Fruit fly (Drosophila melanogaster) whole organism, embryonic: Measurements from ENCODE around the gene Cpr64Ab.

Source experiments
- B-H2 ChIP-seq: fragments of 200-800 bp; sonication (Bioruptor generic); optimal IDR thresholded peaks from 2 replicates; lab custom pipeline; 2018; ENCODE audit warnings: missing biosample characterization, mild to moderate bottlenecking, missing genetic modification characterization
- CG10565 ChIP-seq: fragments of 200-800 bp; sonication (Bioruptor generic); optimal IDR thresholded peaks from 3 replicates; lab custom pipeline; 2016; ENCODE audit warnings: missing biosample characterization, mild to moderate bottlenecking, missing genetic modification characterization
- CG10959 ChIP-seq: fragments of 200-800 bp; sonication (Bioruptor generic); IDR thresholded peaks from 2 replicates; pipeline ENCODE4 v1.3.6; 2022; ENCODE audit warnings: missing biosample characterization, missing genetic modification characterization
- CG11398 ChIP-seq: fragments of 200-800 bp; sonication (Bioruptor generic); optimal IDR thresholded peaks from 2 replicates; lab custom pipeline; 2016; ENCODE audit warnings: missing biosample characterization, missing genetic modification characterization
- CG15073 ChIP-seq: fragments of 200-800 bp; sonication (Bioruptor generic); optimal IDR thresholded peaks from 2 replicates; lab custom pipeline; 2016; ENCODE audit warnings: missing biosample characterization, missing genetic modification characterization
- CG1529 ChIP-seq: fragments of 200-800 bp; sonication (Bioruptor generic); optimal IDR thresholded peaks from 3 replicates; lab custom pipeline; 2018; ENCODE audit warnings: missing biosample characterization, missing genetic modification characterization
- CG18011 ChIP-seq: fragments of 200-800 bp; sonication (Bioruptor generic); optimal IDR thresholded peaks from 2 replicates; lab custom pipeline; 2017; ENCODE audit warnings: missing biosample characterization, missing genetic modification characterization, mild to moderate bottlenecking, moderate library complexity, missing genotype
- CG18262 ChIP-seq: fragments of 200-800 bp; optimal IDR thresholded peaks from 3 replicates; lab custom pipeline; 2019; ENCODE audit warnings: missing biosample characterization, mild to moderate bottlenecking, missing genetic modification characterization, moderate library complexity
- CG1832 ChIP-seq: fragments of 200-800 bp; sonication (Bioruptor generic); optimal IDR thresholded peaks from 2 replicates; lab custom pipeline; 2017; ENCODE audit warnings: missing biosample characterization, mild to moderate bottlenecking, missing genetic modification characterization, inconsistent platforms
- CG18476 ChIP-seq: fragments of 200-800 bp; sonication (Bioruptor generic); optimal IDR thresholded peaks from 2 replicates; lab custom pipeline; 2016; ENCODE audit warnings: missing biosample characterization, mild to moderate bottlenecking, missing genetic modification characterization
- CG31441 ChIP-seq: fragments of 200-800 bp; sonication (Bioruptor generic); IDR thresholded peaks from 2 replicates; pipeline ENCODE4 v1.3.6; 2022; ENCODE audit warnings: missing biosample characterization, missing genetic modification characterization
- CG32532 ChIP-seq: fragments of 200-800 bp; sonication (Bioruptor generic); IDR thresholded peaks from 2 replicates; pipeline ENCODE4 v1.3.6; 2022; ENCODE audit warnings: missing biosample characterization, missing genetic modification characterization
- CG4617 ChIP-seq: fragments of 200-800 bp; sonication (Bioruptor generic); optimal IDR thresholded peaks from 3 replicates; lab custom pipeline; 2016; ENCODE audit warnings: missing biosample characterization, missing genetic modification characterization, borderline replicate concordance
- CG5245 ChIP-seq: fragments of 200-800 bp; sonication (Bioruptor generic); optimal IDR thresholded peaks from 3 replicates; lab custom pipeline; 2016; ENCODE audit warnings: missing biosample characterization, missing genetic modification characterization
- CG6272 ChIP-seq: fragments of 200-800 bp; sonication (Bioruptor generic); IDR thresholded peaks from 2 replicates; pipeline ENCODE4 v1.3.6; 2022; ENCODE audit warnings: missing biosample characterization, missing genetic modification characterization
- CG6791 ChIP-seq: fragments of 200-800 bp; sonication (Bioruptor generic); IDR thresholded peaks from 3 replicates; pipeline ENCODE4 v1.3.6; 2022; ENCODE audit warnings: missing biosample characterization, missing genetic modification characterization; ENCODE audit not compliant: partially characterized antibody
- CG8290 ChIP-seq, 3 experiments: fragments of 200-800 bp; sonication (Bioruptor generic); optimal IDR thresholded peaks; 2 replicates each; lab custom pipeline; 2016 to 2019; ENCODE audit warnings: missing biosample characterization in 3 of 3, missing genetic modification characterization in 3 of 3, mild to moderate bottlenecking in 2 of 3, moderate library complexity in 1 of 3
- CrebB ChIP-seq: fragments of 200-800 bp; sonication (Bioruptor generic); optimal IDR thresholded peaks from 3 replicates; lab custom pipeline; 2018; ENCODE audit warnings: missing biosample characterization, mild to moderate bottlenecking, missing genetic modification characterization
- Dip2 ChIP-seq: fragments of 200-800 bp; sonication (Bioruptor generic); IDR thresholded peaks from 2 replicates; pipeline ENCODE4 v1.3.6; 2022; ENCODE audit warnings: missing biosample characterization, missing genetic modification characterization
- Doc2 ChIP-seq: fragments of 200-800 bp; sonication (Bioruptor generic); IDR thresholded peaks from 2 replicates; pipeline ENCODE4 v1.3.6; 2022; ENCODE audit warnings: missing biosample characterization, missing genetic modification characterization
- ERR ChIP-seq: fragments of 200-800 bp; sonication (Bioruptor generic); optimal IDR thresholded peaks from 2 replicates; lab custom pipeline; 2016; ENCODE audit warnings: missing biosample characterization, missing genetic modification characterization
- Fer1 ChIP-seq: fragments of 200-800 bp; sonication (Bioruptor generic); optimal IDR thresholded peaks from 2 replicates; lab custom pipeline; 2017; ENCODE audit warnings: missing biosample characterization, mild to moderate bottlenecking, missing genetic modification characterization
- HmgZ ChIP-seq: fragments of 200-800 bp; sonication (Bioruptor generic); optimal IDR thresholded peaks from 2 replicates; lab custom pipeline; 2018; ENCODE audit warnings: missing biosample characterization, mild to moderate bottlenecking, missing genetic modification characterization
- Hmr ChIP-seq: fragments of 200-800 bp; sonication (Bioruptor generic); optimal IDR thresholded peaks from 3 replicates; lab custom pipeline; 2017; ENCODE audit warnings: mild to moderate bottlenecking, missing biosample characterization, missing genetic modification reagents, missing genetic modification characterization
- Lhr ChIP-seq: fragments of 200-800 bp; sonication (Bioruptor generic); optimal IDR thresholded peaks from 3 replicates; lab custom pipeline; 2017; ENCODE audit warnings: mild to moderate bottlenecking, missing biosample characterization, missing genetic modification reagents, missing genetic modification characterization
- Mrtf ChIP-seq: fragments of 200-800 bp; sonication (Bioruptor generic); IDR thresholded peaks from 3 replicates; pipeline ENCODE4 v1.3.6; 2022; ENCODE audit warnings: missing biosample characterization, missing genetic modification characterization
- Nf-YA ChIP-seq: fragments of 200-800 bp; sonication (Bioruptor generic); IDR thresholded peaks from 2 replicates; pipeline ENCODE4 v1.3.6; 2022; ENCODE audit warnings: missing biosample characterization, missing genetic modification characterization
- Ptx1 ChIP-seq: fragments of 200-800 bp; sonication (Bioruptor generic); IDR thresholded peaks from 2 replicates; pipeline ENCODE4 v1.3.6; 2022; ENCODE audit warnings: missing biosample characterization, missing genetic modification characterization
- Ssrp ChIP-seq: fragments of 200-800 bp; sonication (Bioruptor generic); optimal IDR thresholded peaks from 2 replicates; lab custom pipeline; 2018; ENCODE audit warnings: missing biosample characterization, mild to moderate bottlenecking, missing genetic modification characterization, moderate library complexity
- Taf1 ChIP-seq: fragments of 200-800 bp; sonication (Bioruptor generic); IDR thresholded peaks from 2 replicates; pipeline ENCODE4 v1.3.6; 2022; ENCODE audit warnings: missing biosample characterization, missing genetic modification characterization
- chm ChIP-seq: fragments of 200-800 bp; sonication (Bioruptor generic); IDR thresholded peaks from 2 replicates; pipeline ENCODE4 v1.3.6; 2022; ENCODE audit warnings: missing biosample characterization, missing genetic modification characterization
- ci ChIP-seq: fragments of 200-800 bp; sonication (Bioruptor generic); IDR thresholded peaks from 3 replicates; pipeline ENCODE4 v1.3.6; 2022; ENCODE audit warnings: missing biosample characterization, missing genetic modification characterization
- crc ChIP-seq: fragments of 200-800 bp; sonication (Bioruptor generic); optimal IDR thresholded peaks from 2 replicates; lab custom pipeline; 2016; ENCODE audit warnings: missing biosample characterization, missing genetic modification characterization
- dimm ChIP-seq: fragments of 200-800 bp; sonication (Bioruptor generic); IDR thresholded peaks from 2 replicates; pipeline ENCODE4 v1.3.6; 2022; ENCODE audit warnings: missing biosample characterization, missing genetic modification characterization
- dmrt11E ChIP-seq: fragments of 200-800 bp; sonication (Bioruptor generic); optimal IDR thresholded peaks from 3 replicates; lab custom pipeline; 2018; ENCODE audit warnings: missing biosample characterization, mild to moderate bottlenecking, missing genetic modification characterization, moderate library complexity
- fru ChIP-seq: fragments of >200 bp; optimal IDR thresholded peaks from 2 replicates; lab custom pipeline; 2017
- ftz-f1 ChIP-seq: fragments of 200-800 bp; sonication (Bioruptor generic); optimal IDR thresholded peaks from 2 replicates; lab custom pipeline; 2016; ENCODE audit warnings: missing biosample characterization, missing genetic modification characterization
- ham ChIP-seq: fragments of 200-800 bp; sonication (Bioruptor generic); IDR thresholded peaks from 2 replicates; pipeline ENCODE4 v1.3.6; 2022; ENCODE audit warnings: missing biosample characterization, missing genetic modification characterization
- kay ChIP-seq: fragments of 200-800 bp; sonication (Bioruptor generic); optimal IDR thresholded peaks from 2 replicates; lab custom pipeline; 2016; ENCODE audit warnings: missing biosample characterization, missing genetic modification characterization
- lov ChIP-seq, 2 experiments: fragments of 200-800 bp in 1 of 2; fragments of >200 bp in 1 of 2; sonication (Bioruptor generic) in 1 of 2; IDR thresholded peaks in 1 of 2; optimal IDR thresholded peaks in 1 of 2; 2 replicates in 1 of 2; 3 replicates in 1 of 2; pipeline versions ENCODE4 v1.3.6 to Lab custom; 2017 to 2022; ENCODE audit warnings: missing biosample characterization in 1 of 2, missing genetic modification characterization in 1 of 2
- otp ChIP-seq: fragments of 200-800 bp; sonication (Bioruptor generic); IDR thresholded peaks from 3 replicates; pipeline ENCODE4, ENCODE4 v1.3.6; 2022; ENCODE audit warnings: missing biosample characterization, missing genetic modification characterization
- sens ChIP-seq: fragments of 200-800 bp; sonication (Bioruptor generic); peaks from one replicate; lab custom pipeline; 2016; ENCODE audit warnings: missing biosample characterization, missing genetic modification characterization
- shn ChIP-seq: fragments of 200-800 bp; sonication (Bioruptor generic); optimal IDR thresholded peaks from 3 replicates; lab custom pipeline; 2016; ENCODE audit warnings: missing biosample characterization, missing genetic modification characterization
- slbo ChIP-seq: fragments of 200-800 bp; sonication (Bioruptor generic); IDR thresholded peaks from 2 replicates; pipeline ENCODE4 v1.3.6; 2022; ENCODE audit warnings: missing biosample characterization, missing genetic modification characterization
- so ChIP-seq: fragments of 200-800 bp; sonication (Bioruptor generic); IDR thresholded peaks from 3 replicates; pipeline ENCODE4 v1.3.6; 2022; ENCODE audit warnings: missing biosample characterization, missing genetic modification characterization
- sob ChIP-seq: fragments of 200-800 bp; sonication (Bioruptor generic); IDR thresholded peaks from 2 replicates; pipeline ENCODE4 v1.3.6; 2022; ENCODE audit warnings: missing biosample characterization, missing genetic modification characterization
- tap ChIP-seq: fragments of 200-800 bp; optimal IDR thresholded peaks from 3 replicates; lab custom pipeline; 2019; ENCODE audit warnings: missing biosample characterization, mild to moderate bottlenecking, missing genetic modification characterization, moderate library complexity
- tgo ChIP-seq: fragments of 200-800 bp; sonication (Bioruptor generic); IDR thresholded peaks from 3 replicates; pipeline ENCODE4 v1.3.6; 2022; ENCODE audit warnings: missing biosample characterization, missing genetic modification characterization
- trh ChIP-seq: fragments of 200-800 bp; sonication (Bioruptor generic); optimal IDR thresholded peaks from 2 replicates; lab custom pipeline; 2016; ENCODE audit warnings: missing biosample characterization, missing genetic modification characterization
- wdn ChIP-seq: fragments of 200-800 bp; sonication (Bioruptor generic); IDR thresholded peaks from 2 replicates; pipeline ENCODE4 v1.3.6; 2022; ENCODE audit warnings: missing biosample characterization, missing genetic modification characterization

Cpr64Ab gene

dm6 chr3L:4228187-4228836 lies 17.0 kb upstream of the Cpr64Ab start (continued):
- peak; percentile 78 for TF ChIP-seq ftz-f1
- TF ChIP-seq sob = peak; percentile 96
- peak; percentile 96 for TF ChIP-seq CG5245 (GFP tag; lab: Kevin White, UChicago)
- TF ChIP-seq tgo = peak; percentile 96
- TF ChIP-seq Doc2 (GFP tag; lab: Robert Waterston, UW) = peak; percentile 73; the same call in 1 of the 2 replicates
- no peak for TF ChIP-seq lov (optimal IDR thresholded peaks at IDR 0.05; lab: Kevin White, UChicago)
- peak; percentile 97 for TF ChIP-seq lov (GFP tag; IDR thresholded peaks at IDR 0.05; lab: Robert Waterston, UW)
- TF ChIP-seq CrebB (tag; lab: Kevin White, UChicago) = peak; percentile 93
- peak; percentile 92 for TF ChIP-seq slbo
- TF ChIP-seq Hmr (GFP tag; lab: Kevin White, UChicago) = peak; percentile 90
- TF ChIP-seq Dip2 = peak; percentile 48; the same call in 1 of the 2 replicates
- peak; percentile 96 for TF ChIP-seq Mrtf (GFP tag; lab: Robert Waterston, UW)
- no peak for TF ChIP-seq ham (GFP tag; lab: Robert Waterston, UW)
- TF ChIP-seq CG8290 (GFP tag; optimal IDR thresholded peaks at IDR 0.05; lab: Kevin White, UChicago) = peak; percentile 94
- TF ChIP-seq CG8290 (tag; optimal IDR thresholded peaks at IDR 0.05; lab: Kevin White, UChicago) = peak; percentile 83 to 97
- TF ChIP-seq CG4617 = peak; percentile 88
- TF ChIP-seq ci (GFP tag; lab: Robert Waterston, UW) = peak; percentile 99
- peak; percentile 97 for TF ChIP-seq CG18262 (tag; lab: Kevin White, UChicago)
- TF ChIP-seq CG1529 (GFP tag; lab: Kevin White, UChicago) = peak; percentile 98
- peak; percentile 74 for TF ChIP-seq CG18011
- TF ChIP-seq CG11398 = peak; percentile 91
- peak; percentile 94 for TF ChIP-seq CG10959 (GFP tag; lab: Robert Waterston, UW)
- TF ChIP-seq CG31441 (GFP tag; lab: Robert Waterston, UW) = peak; percentile 98
- TF ChIP-seq dmrt11E (tag; lab: Kevin White, UChicago) = peak; percentile 97
- TF ChIP-seq tap (tag; lab: Kevin White, UChicago) = peak; percentile 94
- peak; percentile 96 for TF ChIP-seq HmgZ (tag; lab: Kevin White, UChicago)
- TF ChIP-seq B-H2 (GFP tag; lab: Kevin White, UChicago) = peak; percentile 77
- peak; percentile 77 for TF ChIP-seq CG10565
- TF ChIP-seq fru = no peak
- peak; percentile 95 for TF ChIP-seq dimm (GFP tag; lab: Robert Waterston, UW)
- peak; percentile 98 for TF ChIP-seq Ptx1 (GFP tag; lab: Robert Waterston, UW)
- no peak for TF ChIP-seq CG6791 (GFP tag; lab: Robert Waterston, UW)
- TF ChIP-seq so (GFP tag; lab: Robert Waterston, UW) = peak; percentile 97
- TF ChIP-seq Taf1 (GFP tag; lab: Robert Waterston, UW) = peak; percentile 81
- TF ChIP-seq chm (GFP tag; lab: Robert Waterston, UW) = peak; percentile 98
- TF ChIP-seq kay (GFP tag; lab: Kevin White, UChicago) = peak; percentile 87
- TF ChIP-seq Ssrp (tag; lab: Kevin White, UChicago) = peak; percentile 96
- peak; percentile 96 for TF ChIP-seq Nf-YA
- peak; percentile 94 for TF ChIP-seq Fer1
- TF ChIP-seq shn (GFP tag; lab: Kevin White, UChicago) = peak; percentile 95
- TF ChIP-seq CG6272 = peak; percentile 92
- peak; percentile 86 for TF ChIP-seq CG15073 (GFP tag; lab: Kevin White, UChicago)
- peak; percentile 85 for TF ChIP-seq CG32532 (GFP tag; lab: Robert Waterston, UW)
- TF ChIP-seq Lhr (GFP tag; lab: Kevin White, UChicago) = peak; percentile 96
- TF ChIP-seq crc = peak; percentile 81
- TF ChIP-seq wdn (GFP tag; lab: Robert Waterston, UW) = peak; percentile 65; the same call in 1 of the 2 replicates
- TF ChIP-seq trh (GFP tag; lab: Kevin White, UChicago) = peak; percentile 89
- peak; percentile 100 for TF ChIP-seq sens (GFP tag; lab: Kevin White, UChicago)
- peak; percentile 99 for TF ChIP-seq otp (GFP tag; lab: Robert Waterston, UW)
- no peak for TF ChIP-seq CG1832
- peak; percentile 90 for TF ChIP-seq CG18476 (GFP tag; lab: Kevin White, UChicago)
- peak; percentile 91 for TF ChIP-seq ERR (GFP tag; lab: Kevin White, UChicago)
